Fruit fly (Drosophila melanogaster): ENCODE data around the gene Polr1C.

- TF ChIP-seq CG9139 (GFP tag; optimal IDR thresholded peaks at IDR 0.05) (no peak), Ets21C (GFP tag; optimal IDR thresholded peaks at IDR 0.05) (no peak), CG11762 (GFP tag; optimal IDR thresholded peaks at IDR 0.05; ENCODE audit: insufficient read depth) (no peak), CG4318 (GFP tag; optimal IDR thresholded peaks at IDR 0.05) (no peak), Lpt (GFP tag; optimal IDR thresholded peaks at IDR 0.05) (no peak), Met (GFP tag; optimal IDR thresholded peaks at IDR 0.05) (no peak)
These were observed 2.6 kb downstream of the Polr1C start, which contains the start of gene CG14043 for dm6 chr2L:4971329-4971798.
